Fruit fly (Drosophila melanogaster) whole organism, pupa: ENCODE results near the gene lama.
A peak's percentile ranks its signal among the peaks of the same experiment; 100 is the strongest.

Experiments
- CG10348 ChIP-seq: fragments of 200-800 bp; sonication (Bioruptor generic); IDR thresholded peaks from 2 replicates; pipeline ENCODE4 v1.3.6; 2022; ENCODE audit warnings: missing biosample characterization, missing genetic modification characterization
- CG12605 ChIP-seq: fragments of 200-800 bp; sonication (Bioruptor generic); IDR thresholded peaks from 2 replicates; pipeline ENCODE4 v1.3.6; 2022; ENCODE audit warnings: missing biosample characterization, missing genetic modification characterization
- CG13204 ChIP-seq: fragments of 200-800 bp; sonication (Bioruptor generic); optimal IDR thresholded peaks from 2 replicates; lab custom pipeline; 2018; ENCODE audit warnings: missing biosample characterization, mild to moderate bottlenecking, missing genetic modification characterization, moderate library complexity
- CG14655 ChIP-seq: fragments of 200-800 bp; sonication (Bioruptor generic); optimal IDR thresholded peaks from 3 replicates; lab custom pipeline; 2017; ENCODE audit warnings: mild to moderate bottlenecking, missing biosample characterization, missing genetic modification reagents, missing genetic modification characterization
- CG15710 ChIP-seq: fragments of 200-800 bp; sonication (Bioruptor generic); optimal IDR thresholded peaks from 2 replicates; lab custom pipeline; 2018; ENCODE audit warnings: missing biosample characterization, mild to moderate bottlenecking, missing genetic modification characterization, moderate library complexity
- CG17806 ChIP-seq: fragments of 200-800 bp; sonication (Bioruptor generic); optimal IDR thresholded peaks from 2 replicates; lab custom pipeline; 2018; ENCODE audit warnings: missing biosample characterization, mild to moderate bottlenecking, missing genetic modification characterization, moderate library complexity
- CG32121 ChIP-seq: fragments of 200-800 bp; sonication (Bioruptor generic); IDR thresholded peaks from 2 replicates; pipeline ENCODE4 v1.3.6; 2022; ENCODE audit warnings: missing biosample characterization, missing genetic modification characterization
- CG34367 ChIP-seq: fragments of 200-800 bp; sonication (Bioruptor generic); optimal IDR thresholded peaks from 2 replicates; lab custom pipeline; 2018; ENCODE audit warnings: missing biosample characterization, mild to moderate bottlenecking, missing genetic modification characterization
- CG4496 ChIP-seq: fragments of 200-800 bp; sonication (Bioruptor generic); IDR thresholded peaks from 3 replicates; pipeline ENCODE4 v1.3.6; 2022; ENCODE audit warnings: missing biosample characterization, missing genetic modification characterization
- CG8159 ChIP-seq: fragments of 200-800 bp; sonication (Bioruptor generic); optimal IDR thresholded peaks from 3 replicates; lab custom pipeline; 2018; ENCODE audit warnings: missing biosample characterization, mild to moderate bottlenecking, missing genetic modification characterization, moderate library complexity
- CG8301 ChIP-seq: fragments of 200-800 bp; sonication (Bioruptor generic); optimal IDR thresholded peaks from 2 replicates; lab custom pipeline; 2018; ENCODE audit warnings: missing biosample characterization, mild to moderate bottlenecking, missing genetic modification characterization
- CG9948 ChIP-seq: fragments of 200-800 bp; sonication (Bioruptor generic); optimal IDR thresholded peaks from 2 replicates; lab custom pipeline; 2018; ENCODE audit warnings: missing biosample characterization, mild to moderate bottlenecking, missing genetic modification characterization, moderate library complexity
- D1 ChIP-seq: fragments of 200-800 bp; sonication (Bioruptor generic); optimal IDR thresholded peaks from 2 replicates; lab custom pipeline; 2018; ENCODE audit warnings: missing biosample characterization, mild to moderate bottlenecking, missing genetic modification characterization, moderate library complexity
- EcR ChIP-seq: fragments of 200-800 bp; sonication (Bioruptor generic); optimal IDR thresholded peaks from 3 replicates; lab custom pipeline; 2019; ENCODE audit warnings: missing biosample characterization, missing genetic modification characterization, mild to moderate bottlenecking, moderate library complexity, missing genetic modification reagents
- Ets98B ChIP-seq: fragments of 200-800 bp; sonication (Bioruptor generic); IDR thresholded peaks from 2 replicates; pipeline ENCODE4 v1.3.6; 2022; ENCODE audit warnings: missing biosample characterization, missing genetic modification characterization
- Pif1A ChIP-seq: fragments of 200-800 bp; sonication (Bioruptor generic); optimal IDR thresholded peaks from 3 replicates; lab custom pipeline; 2016; ENCODE audit warnings: missing biosample characterization, missing genetic modification characterization
- Pif1B ChIP-seq: fragments of 200-800 bp; sonication (Bioruptor generic); optimal IDR thresholded peaks from 3 replicates; lab custom pipeline; 2016; ENCODE audit warnings: missing biosample characterization, missing genetic modification characterization
- Snoo ChIP-seq: fragments of 200-800 bp; sonication (Bioruptor generic); optimal IDR thresholded peaks from 3 replicates; lab custom pipeline; 2017; ENCODE audit warnings: missing biosample characterization, mild to moderate bottlenecking, missing genetic modification characterization, inconsistent platforms
- fd96Ca ChIP-seq: fragments of 200-800 bp; sonication (Bioruptor generic); IDR thresholded peaks from 3 replicates; pipeline ENCODE4 v1.3.6; 2022; ENCODE audit warnings: missing biosample characterization, missing genetic modification characterization
- gl ChIP-seq: fragments of 200-800 bp; sonication (Bioruptor generic); optimal IDR thresholded peaks from 2 replicates; lab custom pipeline; 2018; ENCODE audit warnings: missing biosample characterization, mild to moderate bottlenecking, missing genetic modification characterization
- rn ChIP-seq: fragments of 200-800 bp; sonication (Bioruptor generic); IDR thresholded peaks from 2 replicates; pipeline ENCODE4 v1.3.6; 2022; ENCODE audit warnings: missing biosample characterization, missing genetic modification characterization

lama gene

dm6 chr3L:5355823-5356049 lies at the start of gene lama:
TSS of gene lama (minus strand) at chr3L:5355923.
- TF ChIP-seq Pif1B = no peak
- TF ChIP-seq gl (tag; lab: Kevin White, UChicago) = no peak
- no peak for TF ChIP-seq CG32121 (GFP tag; lab: Robert Waterston, UW)
- no peak for TF ChIP-seq CG12605 (GFP tag; lab: Robert Waterston, UW)
- TF ChIP-seq CG8301 (tag; lab: Kevin White, UChicago) = no peak
- no peak for TF ChIP-seq Pif1A (GFP tag; lab: Kevin White, UChicago)
- TF ChIP-seq CG9948 (tag; lab: Kevin White, UChicago) = no peak
- TF ChIP-seq CG8159 (tag; lab: Kevin White, UChicago) = no peak
- TF ChIP-seq CG10348 = no peak
- no peak for TF ChIP-seq rn (GFP tag; lab: Robert Waterston, UW)
- TF ChIP-seq Ets98B (GFP tag; lab: Robert Waterston, UW) = no peak
- TF ChIP-seq CG14655 (GFP tag; lab: Kevin White, UChicago) = no peak
- TF ChIP-seq CG17806 (tag; lab: Kevin White, UChicago) = no peak
- no peak for TF ChIP-seq D1
- TF ChIP-seq CG4496 (GFP tag; lab: Robert Waterston, UW) = no peak
- TF ChIP-seq CG15710 (tag; lab: Kevin White, UChicago) = no peak
- no peak for TF ChIP-seq Snoo
- TF ChIP-seq CG34367 (tag; lab: Kevin White, UChicago) = no peak

DNA sequence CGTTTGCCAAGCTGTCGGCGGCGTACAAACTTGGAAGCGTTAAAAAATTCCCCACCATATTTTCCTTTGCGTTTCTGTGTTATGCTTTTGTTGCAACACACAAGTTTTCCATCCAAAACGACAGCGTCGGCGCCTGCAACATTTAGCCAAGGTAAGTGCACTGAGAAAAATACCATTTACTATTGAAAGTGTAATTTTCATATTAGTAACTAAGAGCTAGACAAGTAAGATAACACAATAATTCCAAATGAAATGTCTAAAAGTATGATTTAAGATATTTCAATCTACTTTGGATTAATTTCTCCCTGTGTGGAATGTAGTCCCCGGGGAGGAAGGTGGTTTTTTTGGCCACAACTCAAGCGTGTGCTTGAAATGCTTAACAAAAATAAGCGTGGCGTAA lies 30.0 kb upstream of the lama start:
- TF ChIP-seq Ets98B (GFP tag; lab: Robert Waterston, UW) = peak; percentile 61
- 0 out of 3 replicates have a peak, but pooled peaks have one; percentile 28 for TF ChIP-seq fd96Ca (GFP tag; lab: Robert Waterston, UW)
- TF ChIP-seq CG4496 (GFP tag; lab: Robert Waterston, UW) = peak; percentile 77
- no peak for TF ChIP-seq CG8159 (tag; lab: Kevin White, UChicago)
- TF ChIP-seq CG17806 (tag; lab: Kevin White, UChicago) = no peak
- TF ChIP-seq, all 21 proteins: peak for 3

DNA sequence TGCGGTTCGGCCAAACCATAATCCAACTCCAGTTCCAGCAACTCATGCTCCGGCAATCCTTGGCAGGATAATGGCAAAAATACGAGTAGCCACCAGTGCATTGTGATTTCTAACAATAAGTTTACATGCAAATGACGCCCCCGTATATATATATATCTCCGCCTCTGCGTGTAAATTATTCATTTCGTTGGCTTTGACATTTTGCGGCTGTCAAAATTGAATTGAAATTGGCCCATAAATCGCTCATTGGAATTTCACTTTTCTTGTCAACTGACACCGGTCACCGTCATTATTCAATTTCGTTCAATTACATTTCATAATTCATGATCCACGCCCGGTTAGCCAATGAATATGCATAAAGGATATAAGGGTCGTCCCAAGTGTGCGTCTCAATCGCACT lies 27.0 kb upstream of the lama start, which contains the start of gene Ir64a:
Gene Ir64a, minus strand, starts transcription at position 101 of the 400 bp plus-strand sequence.
- TF ChIP-seq CG9948 (tag; lab: Kevin White, UChicago) (no peak), rn (GFP tag; lab: Robert Waterston, UW) (no peak), Snoo (no peak), CG34367 (tag; lab: Kevin White, UChicago) (no peak), CG13204 (GFP tag; lab: Kevin White, UChicago) (no peak), Pif1A (GFP tag; lab: Kevin White, UChicago) (no peak), CG10348 (no peak), fd96Ca (GFP tag; lab: Robert Waterston, UW) (no peak), CG8159 (tag; lab: Kevin White, UChicago) (no peak), Pif1B (no peak), EcR (GFP tag; lab: Kevin White, UChicago) (no peak), CG32121 (GFP tag; lab: Robert Waterston, UW) (no peak), CG17806 (tag; lab: Kevin White, UChicago) (no peak), D1 (no peak)

DNA sequence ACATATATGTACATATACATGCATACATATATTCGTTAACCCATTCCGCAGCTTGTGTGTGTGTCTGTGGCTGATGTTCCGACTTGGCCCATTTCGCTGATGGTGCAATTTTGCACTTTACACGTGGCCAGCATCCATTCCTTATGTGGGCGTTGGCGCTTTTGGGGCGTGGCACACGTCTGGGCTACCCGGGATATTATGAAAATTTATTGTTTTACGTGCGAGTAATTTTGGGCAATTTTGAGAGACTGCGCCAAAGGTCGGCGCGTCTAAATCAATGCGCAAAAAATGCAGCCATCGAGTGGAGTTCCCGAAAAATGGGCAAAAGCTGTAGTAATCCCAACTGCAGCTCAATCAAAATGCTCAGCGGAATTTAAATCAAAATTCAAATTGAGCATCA lies 16.3 kb upstream of the lama start:
- no peak for TF ChIP-seq CG32121 (GFP tag; lab: Robert Waterston, UW)
- no peak for TF ChIP-seq CG34367 (tag; lab: Kevin White, UChicago)
- TF ChIP-seq CG17806 (tag; lab: Kevin White, UChicago) = no peak
- no peak for TF ChIP-seq Ets98B (GFP tag; lab: Robert Waterston, UW)
- TF ChIP-seq Pif1A (GFP tag; lab: Kevin White, UChicago) = no peak
- TF ChIP-seq Pif1B = no peak
- TF ChIP-seq CG8301 (tag; lab: Kevin White, UChicago) = no peak
- no peak for TF ChIP-seq Snoo
- TF ChIP-seq CG14655 (GFP tag; lab: Kevin White, UChicago) = no peak
- TF ChIP-seq rn (GFP tag; lab: Robert Waterston, UW) = no peak
- TF ChIP-seq CG13204 (GFP tag; lab: Kevin White, UChicago) = no peak
- no peak for TF ChIP-seq CG8159 (tag; lab: Kevin White, UChicago)
- TF ChIP-seq fd96Ca (GFP tag; lab: Robert Waterston, UW) = no peak
- TF ChIP-seq CG12605 (GFP tag; lab: Robert Waterston, UW) = no peak
- no peak for TF ChIP-seq CG10348
- no peak for TF ChIP-seq CG4496 (GFP tag; lab: Robert Waterston, UW)
- no peak for TF ChIP-seq CG15710 (tag; lab: Kevin White, UChicago)
- no peak for TF ChIP-seq CG9948 (tag; lab: Kevin White, UChicago)
- TF ChIP-seq, all 21 proteins: peak for 0

DNA sequence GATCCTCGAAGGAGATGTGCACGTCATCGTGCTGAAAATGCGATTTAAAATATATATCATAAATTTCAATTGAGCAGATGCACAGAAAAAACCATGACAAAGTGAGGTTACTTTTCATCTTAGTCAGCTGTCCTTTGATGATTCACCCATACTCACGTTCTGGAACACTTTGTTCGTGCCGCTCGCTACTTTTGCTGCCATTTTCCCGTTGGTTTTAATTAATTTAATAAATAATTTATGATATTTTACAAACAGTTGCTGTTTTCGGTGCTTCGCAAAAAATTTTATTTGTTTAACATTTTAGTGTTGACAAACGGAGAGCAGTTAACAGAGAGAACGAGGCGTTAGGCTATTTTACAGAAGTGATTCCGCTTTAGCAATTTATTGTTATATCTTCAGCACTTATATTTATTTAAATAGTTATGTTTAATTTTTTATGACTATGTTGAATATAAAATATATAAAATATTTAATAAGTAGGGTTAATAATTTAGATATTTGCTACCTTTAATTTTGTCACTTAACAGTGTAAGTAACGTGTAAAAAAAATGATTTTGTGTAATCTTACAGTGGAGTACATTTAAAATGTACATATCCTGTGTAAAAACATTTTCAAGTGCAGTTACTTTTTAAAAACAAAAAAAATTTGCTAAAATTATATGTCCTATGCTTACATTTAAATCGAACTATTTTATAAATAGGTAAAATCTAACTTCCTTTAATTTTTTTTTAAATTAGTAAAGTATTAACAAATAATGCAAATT lies 12.2 kb upstream of the lama start, which contains the start of gene Pfdn4:
Gene Pfdn4, minus strand, starts transcription at position 265 of the 764 bp plus-strand sequence.
- TF ChIP-seq Pif1B (peak; percentile 12), CG9948 (tag; lab: Kevin White, UChicago) (no peak), D1 (peak; percentile 42)
- TF ChIP-seq, all 21 proteins: peak for 2

DNA sequence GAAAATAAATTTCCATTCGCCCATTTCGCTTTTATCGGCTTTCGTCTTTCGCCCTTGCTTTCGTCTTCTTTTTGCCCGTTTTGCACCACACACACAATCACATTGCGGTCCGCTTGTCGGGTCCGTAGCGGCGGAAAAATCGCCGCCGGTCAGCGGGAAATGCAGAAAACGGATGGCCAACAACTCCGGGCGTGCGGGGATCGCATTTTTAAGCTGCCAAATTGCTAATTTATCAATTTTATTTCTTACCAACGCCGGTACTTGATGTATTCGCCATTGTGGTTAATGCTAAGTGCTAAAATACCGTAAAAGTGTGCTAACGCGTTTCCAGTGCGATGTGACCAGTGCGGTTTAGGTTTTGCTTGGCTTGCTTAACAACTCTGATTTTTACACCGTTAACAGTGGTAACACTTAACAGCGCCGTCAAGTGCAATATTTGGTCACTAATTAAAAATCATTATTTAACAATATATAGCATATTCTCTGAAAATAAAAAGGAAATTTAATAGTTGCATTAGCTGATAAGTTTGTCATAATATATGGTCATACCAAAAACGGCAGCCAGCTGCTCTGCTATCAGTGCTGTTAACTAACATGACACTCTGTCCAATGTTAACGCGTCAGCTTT lies 10.3 kb upstream of the lama start, which contains the start of the genes Uev1A and Membrin:
Gene Uev1A, minus strand, starts transcription at position 346 of the 628 bp plus-strand sequence.
Gene Membrin, plus strand, starts transcription at position 576 of the 628 bp plus-strand sequence.
- TF ChIP-seq rn (GFP tag; lab: Robert Waterston, UW) = no peak
- TF ChIP-seq D1 = no peak
- TF ChIP-seq CG9948 (tag; lab: Kevin White, UChicago) = no peak
- no peak for TF ChIP-seq CG14655 (GFP tag; lab: Kevin White, UChicago)
- TF ChIP-seq Pif1A (GFP tag; lab: Kevin White, UChicago) = no peak
- no peak for TF ChIP-seq CG4496 (GFP tag; lab: Robert Waterston, UW)
